Worm (Caenorhabditis elegans) whole organism, late embryonic: Measurements from ENCODE around the gene Y46B2A.4.
"Not testable (repeated sequence)": the region's sequence is repeated elsewhere in the genome, so short reads cannot be mapped to it uniquely, and the experiment has no call there.

Source experiments
- F13H6.1 ChIP-seq: sonication (generic microtip); optimal IDR thresholded peaks from 2 replicates; lab custom pipeline; 2016; ENCODE audit warnings: missing genetic modification characterization, missing compliant biosample characterization
- K02D7.2 ChIP-seq: sonication (generic microtip); optimal IDR thresholded peaks from 2 replicates; lab custom pipeline; 2017; ENCODE audit warnings: mild to moderate bottlenecking, missing genetic modification characterization, missing compliant biosample characterization
- K09A11.1 ChIP-seq: sonication (generic microtip); optimal IDR thresholded peaks from 2 replicates; lab custom pipeline; 2017; ENCODE audit warnings: antibody characterized with exemption, mild to moderate bottlenecking, missing genetic modification characterization, missing compliant biosample characterization; ENCODE audit not compliant: insufficient read depth
- ceh-14 ChIP-seq: sonication (generic microtip); optimal IDR thresholded peaks from 2 replicates; lab custom pipeline; 2016; ENCODE audit warnings: missing genotype, missing genetic modification characterization, missing compliant biosample characterization
- ceh-18 ChIP-seq: sonication (generic microtip); optimal IDR thresholded peaks from 2 replicates; lab custom pipeline; 2016; ENCODE audit warnings: missing genetic modification characterization, missing compliant biosample characterization
- ceh-30 ChIP-seq: fragments of 150-350 bp; optimal IDR thresholded peaks from 2 replicates; lab custom pipeline; 2014; ENCODE audit warnings: missing biosample characterization, missing genetic modification characterization
- ceh-45 ChIP-seq: fragments of 200-800 bp; sonication (Bioruptor generic); IDR thresholded peaks from 2 replicates; pipeline ENCODE4 v1.3.6; 2022; ENCODE audit warnings: missing genetic modification reagents, missing genetic modification characterization, missing compliant biosample characterization
- ceh-9 ChIP-seq: sonication (generic microtip); optimal IDR thresholded peaks from 2 replicates; lab custom pipeline; 2016; ENCODE audit warnings: mild to moderate bottlenecking, missing genetic modification characterization, inconsistent platforms, missing compliant biosample characterization
- che-1 ChIP-seq: sonication (generic microtip); optimal IDR thresholded peaks from 2 replicates; lab custom pipeline; 2016; ENCODE audit warnings: mild to moderate bottlenecking, missing genetic modification characterization, missing compliant biosample characterization
- dmd-4 ChIP-seq: sonication (generic microtip); optimal IDR thresholded peaks from 2 replicates; lab custom pipeline; 2016; ENCODE audit warnings: borderline replicate concordance, missing genetic modification characterization, missing compliant biosample characterization
- elt-2 ChIP-seq: sonication (generic microtip); optimal IDR thresholded peaks from 2 replicates; lab custom pipeline; 2016; ENCODE audit warnings: missing genetic modification reagents, missing genetic modification characterization, missing compliant biosample characterization
- eyg-1 ChIP-seq: sonication (generic microtip); optimal IDR thresholded peaks from 2 replicates; lab custom pipeline; 2016; ENCODE audit warnings: missing genotype, missing genetic modification characterization, missing compliant biosample characterization
- fkh-10 ChIP-seq: fragments of 150-350 bp; optimal IDR thresholded peaks from 2 replicates; lab custom pipeline; 2014; ENCODE audit warnings: missing biosample characterization, missing genetic modification reagents, missing genetic modification characterization
- hlh-13 ChIP-seq: fragments of 200-800 bp; sonication (Bioruptor generic); optimal IDR thresholded peaks from 2 replicates; lab custom pipeline; 2018; ENCODE audit warnings: mild to moderate bottlenecking, missing genetic modification characterization, missing compliant biosample characterization
- hlh-30 ChIP-seq: sonication (generic microtip); optimal IDR thresholded peaks from 2 replicates; lab custom pipeline; 2017; ENCODE audit warnings: antibody characterized with exemption, missing genetic modification characterization, missing compliant biosample characterization; ENCODE audit not compliant: insufficient read depth
- hlh-8 ChIP-seq: sonication (generic microtip); optimal IDR thresholded peaks from 2 replicates; lab custom pipeline; 2016; ENCODE audit warnings: missing genotype, missing genetic modification characterization, missing compliant biosample characterization
- lin-11 ChIP-seq: fragments of 200-800 bp; sonication (Bioruptor generic); optimal IDR thresholded peaks from 2 replicates; lab custom pipeline; 2018; ENCODE audit warnings: mild to moderate bottlenecking, missing genetic modification characterization, missing compliant biosample characterization
- madf-2 ChIP-seq: sonication (generic microtip); optimal IDR thresholded peaks from 2 replicates; lab custom pipeline; 2017; ENCODE audit warnings: missing genetic modification characterization, missing compliant biosample characterization
- mec-3 ChIP-seq: sonication (generic microtip); optimal IDR thresholded peaks from 2 replicates; lab custom pipeline; 2016; ENCODE audit warnings: borderline replicate concordance, missing genetic modification characterization, missing compliant biosample characterization
- nfya-1 ChIP-seq: sonication (generic microtip); optimal IDR thresholded peaks from 2 replicates; lab custom pipeline; 2017; ENCODE audit warnings: missing genetic modification characterization, mild to moderate bottlenecking, missing compliant biosample characterization, antibody characterized with exemption, moderate library complexity
- npax-4 ChIP-seq: sonication (generic microtip); optimal IDR thresholded peaks from 2 replicates; lab custom pipeline; 2016; ENCODE audit warnings: missing genetic modification characterization, missing compliant biosample characterization
- pag-3 ChIP-seq: sonication (generic microtip); optimal IDR thresholded peaks from 2 replicates; lab custom pipeline; 2016; ENCODE audit warnings: missing compliant biosample characterization, missing genetic modification characterization, borderline replicate concordance
- pat-9 ChIP-seq: fragments of 200-800 bp; sonication (Bioruptor generic); optimal IDR thresholded peaks from 2 replicates; lab custom pipeline; 2018; ENCODE audit warnings: mild to moderate bottlenecking, missing genetic modification characterization, moderate library complexity, missing compliant biosample characterization
- pqm-1 ChIP-seq: sonication (generic microtip); optimal IDR thresholded peaks from 2 replicates; lab custom pipeline; 2016; ENCODE audit warnings: missing genetic modification characterization, missing compliant biosample characterization
- pros-1 ChIP-seq: fragments of 150-350 bp; optimal IDR thresholded peaks from 2 replicates; lab custom pipeline; 2014; ENCODE audit warnings: missing biosample characterization, missing genetic modification reagents, missing genetic modification characterization
- ref-2 ChIP-seq: sonication (generic microtip); optimal IDR thresholded peaks from 2 replicates; lab custom pipeline; 2016; ENCODE audit warnings: missing genetic modification characterization, missing compliant biosample characterization
- rnt-1 ChIP-seq: sonication (generic microtip); optimal IDR thresholded peaks from 2 replicates; lab custom pipeline; 2016; ENCODE audit warnings: missing genetic modification characterization, missing compliant biosample characterization
- sdc-2 ChIP-seq: sonication (generic microtip); optimal IDR thresholded peaks from 2 replicates; lab custom pipeline; 2016; ENCODE audit warnings: missing genotype, missing genetic modification characterization, missing compliant biosample characterization
- sox-2 ChIP-seq: fragments of 200-800 bp; sonication (Bioruptor generic); IDR thresholded peaks from 2 replicates; pipeline ENCODE4 v1.3.6; 2022; ENCODE audit warnings: missing genetic modification reagents, missing genetic modification characterization, missing compliant biosample characterization
- syd-9 ChIP-seq: sonication (generic microtip); optimal IDR thresholded peaks from 2 replicates; lab custom pipeline; 2016; ENCODE audit warnings: mild to moderate bottlenecking, missing genetic modification characterization, moderate library complexity, missing compliant biosample characterization
- tbx-7 ChIP-seq: sonication (generic microtip); optimal IDR thresholded peaks from 2 replicates; lab custom pipeline; 2016; ENCODE audit warnings: missing genotype, missing genetic modification characterization, missing compliant biosample characterization
- unc-42 ChIP-seq: sonication (generic microtip); optimal IDR thresholded peaks from 2 replicates; lab custom pipeline; 2016; ENCODE audit warnings: missing genotype, missing genetic modification characterization, missing compliant biosample characterization
- unc-55 ChIP-seq: sonication (generic microtip); optimal IDR thresholded peaks from 2 replicates; lab custom pipeline; 2017; ENCODE audit warnings: missing biosample characterization, missing genetic modification reagents, missing genetic modification characterization

Gene Y46B2A.4

DNA sequence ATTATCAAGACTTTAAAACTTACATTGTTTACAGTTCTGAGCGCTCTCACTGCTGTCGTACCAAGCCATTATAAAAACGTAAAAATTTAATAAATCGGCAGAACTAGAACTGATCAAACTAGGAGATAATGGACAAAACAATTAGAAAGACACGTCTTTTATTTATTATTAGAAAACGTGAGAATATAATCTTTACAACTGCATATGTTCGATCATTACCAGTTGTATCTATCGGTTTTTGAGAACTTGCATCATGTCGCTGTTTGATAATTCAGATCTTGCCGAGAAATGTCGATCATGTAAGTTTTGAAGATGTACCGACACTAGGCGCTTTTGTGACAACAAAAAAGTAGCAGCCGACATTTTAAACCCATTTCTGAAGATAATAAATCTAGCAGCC, 16.0 kb upstream of the Y46B2A.4 start, which contains the start of gene F28A10.7:
TSS of gene F28A10.7 (minus strand) at position 101 of the 400 bp plus-strand sequence.
- no peak for TF ChIP-seq che-1 (tag; lab: Kevin White, UChicago)
- TF ChIP-seq tbx-7 (tag; lab: Kevin White, UChicago): no peak
- no peak for TF ChIP-seq syd-9 (tag; lab: Kevin White, UChicago)
- TF ChIP-seq dmd-4 (tag; lab: Kevin White, UChicago): no peak
- no peak for TF ChIP-seq ceh-30 (tag; lab: Kevin White, UChicago)
- TF ChIP-seq fkh-10 (GFP tag; lab: Kevin White, UChicago): no peak
- TF ChIP-seq ceh-9 (tag; lab: Kevin White, UChicago): no peak
- no peak for TF ChIP-seq elt-2
- no peak for TF ChIP-seq npax-4 (tag; lab: Kevin White, UChicago)
- TF ChIP-seq sdc-2 (tag; lab: Kevin White, UChicago): no peak
- no peak for TF ChIP-seq pqm-1 (tag; lab: Kevin White, UChicago)
- no peak for TF ChIP-seq ceh-14 (tag; lab: Kevin White, UChicago)
- no peak for TF ChIP-seq ref-2 (tag; lab: Kevin White, UChicago)
- TF ChIP-seq hlh-8: no peak
- TF ChIP-seq pros-1 (tag; lab: Kevin White, UChicago): no peak
- no peak for TF ChIP-seq eyg-1 (tag; lab: Kevin White, UChicago)
- no peak for TF ChIP-seq mec-3 (tag; lab: Kevin White, UChicago)
- TF ChIP-seq madf-2 (tag; lab: Kevin White, UChicago): no peak
- TF ChIP-seq lin-11 (tag; lab: Kevin White, UChicago): no peak
- no peak for TF ChIP-seq pat-9 (tag; lab: Kevin White, UChicago)

DNA sequence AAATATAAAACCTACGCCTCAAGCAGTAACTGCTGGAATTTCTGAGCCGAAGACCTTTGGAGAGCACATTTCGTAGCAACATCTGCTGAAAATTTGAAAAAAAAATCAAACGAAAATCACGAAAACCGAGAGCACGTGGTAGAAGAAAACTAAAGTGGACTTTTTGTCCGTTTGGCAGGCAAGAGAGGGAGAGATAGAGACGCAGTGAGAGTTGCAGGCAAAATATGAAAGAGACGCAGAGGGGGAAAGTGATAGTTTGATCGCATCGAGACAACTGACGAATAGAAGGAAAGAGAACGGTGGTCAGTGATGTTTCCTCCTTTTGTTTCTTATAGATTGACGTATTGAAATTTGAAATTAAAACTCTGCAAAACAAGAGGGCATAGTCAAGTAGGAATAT, 13.1 kb upstream of the Y46B2A.4 start, which contains the start of the genes acdh-9 and F28A10.13:
TSS of gene acdh-9 (minus strand) at position 85 of the 400 bp plus-strand sequence.
TSS of gene F28A10.13 (plus strand) at position 294 of the 400 bp plus-strand sequence.
- TF ChIP-seq nfya-1: peak; percentile 43
- TF ChIP-seq ceh-45 (GFP tag; lab: Robert Waterston, UW): no peak
- peak; percentile 35 for TF ChIP-seq hlh-30 (tag; lab: Kevin White, UChicago)
- TF ChIP-seq ceh-18 (tag; lab: Kevin White, UChicago): peak; percentile 10
- TF ChIP-seq pag-3 (tag; lab: Kevin White, UChicago): no peak
- peak; percentile 81 for TF ChIP-seq unc-55 (GFP tag; lab: Kevin White, UChicago)

DNA sequence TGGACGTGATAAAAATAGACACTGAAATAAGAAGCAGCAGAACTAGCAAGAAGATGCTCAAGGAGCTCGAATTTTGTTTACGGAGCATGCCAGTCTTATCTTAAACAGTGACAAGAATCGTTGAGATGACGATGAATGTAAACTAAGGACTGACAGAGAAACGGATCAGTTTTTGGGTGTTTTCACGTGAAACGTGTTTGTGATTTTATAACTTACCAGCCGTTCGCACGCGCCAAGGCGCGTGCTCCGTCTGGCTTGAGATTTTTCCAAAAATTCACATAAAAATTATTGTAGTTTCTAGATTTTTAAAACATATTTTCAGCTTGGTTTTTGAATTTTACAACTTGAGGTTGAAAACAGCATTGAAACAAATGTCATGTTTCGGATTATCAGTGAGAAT, 11.1 kb upstream of the Y46B2A.4 start, which contains the start of gene F28A10.5:
TSS of gene F28A10.5 (minus strand) at position 101 of the 400 bp plus-strand sequence.
- not testable (repeated sequence) for TF ChIP-seq unc-42, K02D7.2, F13H6.1

DNA sequence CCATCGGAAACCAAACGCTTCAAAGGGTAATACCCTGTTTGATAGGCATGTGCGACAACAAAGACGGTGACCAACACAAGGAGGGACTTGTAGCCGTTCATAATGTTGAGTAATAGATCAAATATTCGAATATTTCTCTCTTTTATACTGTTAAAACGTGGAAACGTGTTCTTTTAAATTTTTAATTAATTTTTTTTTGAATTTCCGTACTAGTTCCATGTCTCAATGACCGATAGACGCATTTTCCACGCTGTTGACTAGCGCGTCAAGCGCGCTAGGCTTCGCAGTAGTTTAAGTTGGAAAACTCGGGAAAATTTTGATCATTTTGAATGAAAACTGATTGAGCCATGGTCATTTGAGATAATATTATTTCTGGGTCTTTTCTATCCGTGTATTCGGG, 5.1 kb downstream of the Y46B2A.4 start, which contains the start of gene Y46B2A.3:
TSS of gene Y46B2A.3 (minus strand) at position 101 of the 400 bp plus-strand sequence.
- no peak for TF ChIP-seq pqm-1 (tag; lab: Kevin White, UChicago)
- TF ChIP-seq rnt-1 (tag; lab: Kevin White, UChicago): no peak
- no peak for TF ChIP-seq ceh-9 (tag; lab: Kevin White, UChicago)
- no peak for TF ChIP-seq ceh-30 (tag; lab: Kevin White, UChicago)
- no peak for TF ChIP-seq sox-2 (GFP tag; lab: Robert Waterston, UW)
- TF ChIP-seq unc-42: no peak
- no peak for TF ChIP-seq npax-4 (tag; lab: Kevin White, UChicago)
- TF ChIP-seq K09A11.1 (tag; lab: Kevin White, UChicago): no peak
- no peak for TF ChIP-seq F13H6.1
- no peak for TF ChIP-seq hlh-13 (GFP tag; lab: Kevin White, UChicago)
